Fruit fly (Drosophila melanogaster): ENCODE measurements around the gene squ.

The squ gene

DNA sequence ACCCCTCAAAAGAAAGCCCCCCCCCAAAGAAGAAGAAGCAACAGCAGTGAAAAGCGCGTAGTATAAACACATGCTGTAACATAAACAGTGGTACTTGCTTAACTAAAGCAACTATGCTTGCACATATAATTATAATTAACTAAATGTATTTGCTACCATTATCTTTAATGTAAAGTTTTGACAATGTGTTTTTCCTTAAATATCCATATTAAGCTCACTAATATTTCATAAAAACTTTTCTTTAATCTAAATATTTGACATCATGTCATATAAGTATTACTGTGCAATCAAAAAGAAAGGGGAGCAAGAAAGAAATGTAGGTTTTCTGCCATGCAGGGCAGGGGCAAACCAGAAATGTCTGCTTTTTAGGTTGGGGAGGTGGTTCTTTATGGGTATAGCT lies 36.9 kb downstream of the squ start:
- TF ChIP-seq dl (GFP tag; optimal IDR thresholded peaks at IDR 0.05; ENCODE audit: insufficient read depth in 1 of 2, partially characterized antibody in 2 of 2) (no peak), brk (GFP tag; optimal IDR thresholded peaks at IDR 0.05) (no peak), Dif (GFP tag; optimal IDR thresholded peaks at IDR 0.05; ENCODE audit: partially characterized antibody) (no peak), CG9705 (GFP tag; optimal IDR thresholded peaks at IDR 0.05) (no peak), N (GFP tag; optimal IDR thresholded peaks at IDR 0.05) (no peak), fru (GFP tag; optimal IDR thresholded peaks at IDR 0.05) (no peak), Jra (GFP tag; optimal IDR thresholded peaks at IDR 0.05) (no peak), Vsx2 (GFP tag; optimal IDR thresholded peaks at IDR 0.05; ENCODE audit: partially characterized antibody) (no peak), Hr83 (GFP tag; optimal IDR thresholded peaks at IDR 0.05; ENCODE audit: poor library complexity, severe bottlenecking) (no peak), sage (GFP tag; optimal IDR thresholded peaks at IDR 0.05) (no peak), sv (GFP tag; optimal IDR thresholded peaks at IDR 0.05) (no peak), rgr (GFP tag; optimal IDR thresholded peaks at IDR 0.05) (no peak), Myc (optimal IDR thresholded peaks at IDR 0.05) (no peak), pan (optimal IDR thresholded peaks at IDR 0.05) (no peak), usp (GFP tag; optimal IDR thresholded peaks at IDR 0.05) (no peak)

dm6 chr2L:16718446-16719173 lies 38.8 kb downstream of the squ start:
- no peak for TF ChIP-seq h (GFP tag; optimal IDR thresholded peaks at IDR 0.05)

DNA sequence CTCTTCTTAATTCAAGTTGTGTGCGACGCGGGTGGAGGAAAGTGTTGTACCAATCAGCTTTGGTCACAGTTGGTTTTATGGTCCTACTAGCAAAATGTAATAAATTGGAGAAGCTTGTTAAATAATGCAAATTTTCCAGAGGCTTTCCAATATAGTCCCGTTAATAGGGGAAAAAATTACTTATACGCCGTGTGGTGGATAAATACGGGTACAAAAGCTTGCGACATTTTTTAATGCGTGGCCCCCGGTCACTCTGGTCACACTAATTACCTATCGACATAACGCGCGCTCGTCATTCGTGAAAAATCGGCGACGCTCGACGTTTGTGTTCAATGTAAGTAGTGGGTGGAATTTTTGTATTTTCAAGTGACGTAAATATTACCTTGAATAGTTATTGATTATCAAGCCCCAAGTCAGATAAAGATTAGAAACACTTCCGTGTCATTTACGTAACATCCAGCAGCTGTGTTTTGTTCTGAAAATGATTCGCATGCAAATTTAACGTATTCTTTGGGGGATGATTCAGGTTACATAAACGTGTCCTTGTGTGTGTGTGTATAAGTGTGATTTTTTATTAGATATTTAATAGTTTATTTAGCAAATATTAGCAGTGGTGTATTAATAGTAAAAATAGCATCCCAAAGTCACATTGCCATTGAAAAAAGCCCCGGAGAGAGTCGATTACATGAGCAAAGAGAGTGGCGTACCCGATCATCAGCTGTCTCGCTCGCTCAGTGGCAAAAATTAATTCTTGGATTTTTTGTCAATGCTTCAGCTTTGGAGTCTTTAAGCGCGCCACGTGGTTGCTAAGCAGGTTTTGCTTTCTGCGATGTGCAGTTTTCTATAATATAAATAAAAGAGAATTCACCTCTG lies 40.0 kb downstream of the squ start, which contains the start of gene Cyt-c-p:
Cyt-c-p (plus strand) TSS at position 290 of the 873 bp plus-strand sequence.
- TF ChIP-seq h (GFP tag; optimal IDR thresholded peaks at IDR 0.05) (no peak), foxo (GFP tag; optimal IDR thresholded peaks at IDR 0.05) (peak in 1 of 2 experiments; percentile 28), Hr83 (GFP tag; optimal IDR thresholded peaks at IDR 0.05; ENCODE audit: poor library complexity, severe bottlenecking) (peak; percentile 28), Myc (optimal IDR thresholded peaks at IDR 0.05) (peak; percentile 19), fru (GFP tag; optimal IDR thresholded peaks at IDR 0.05) (no peak), HLH106 (tag; optimal IDR thresholded peaks at IDR 0.05) (peak; percentile 13), rgr (GFP tag; optimal IDR thresholded peaks at IDR 0.05) (peak; percentile 19), Vsx2 (GFP tag; optimal IDR thresholded peaks at IDR 0.05; ENCODE audit: partially characterized antibody) (no peak), Rel (GFP tag; optimal IDR thresholded peaks at IDR 0.05) (no peak), Rel (tag; optimal IDR thresholded peaks at IDR 0.05) (peak; percentile 83), br (GFP tag; optimal IDR thresholded peaks at IDR 0.05) (no peak), OdsH (GFP tag; optimal IDR thresholded peaks at IDR 0.05) (peak; percentile 19), N (GFP tag; optimal IDR thresholded peaks at IDR 0.05) (no peak), Mio (GFP tag; optimal IDR thresholded peaks at IDR 0.05) (no peak), Dif (GFP tag; optimal IDR thresholded peaks at IDR 0.05; ENCODE audit: partially characterized antibody) (peak; percentile 0)

dm6 chr2L:16720707-16721700 lies 41.1 kb downstream of the squ start:
- TF ChIP-seq GATAd (GFP tag; optimal IDR thresholded peaks at IDR 0.05): peak; percentile 91
- peak; percentile 93 for TF ChIP-seq sv (GFP tag; optimal IDR thresholded peaks at IDR 0.05)
- no peak for TF ChIP-seq Myc (optimal IDR thresholded peaks at IDR 0.05)
- peak; percentile 97 for TF ChIP-seq ey (GFP tag; optimal IDR thresholded peaks at IDR 0.05)
- TF ChIP-seq pan (optimal IDR thresholded peaks at IDR 0.05): no peak
- peak; percentile 64 for TF ChIP-seq Dfd (GFP tag; optimal IDR thresholded peaks at IDR 0.05)
- peak; percentile 97 for TF ChIP-seq Hnf4 (GFP tag; optimal IDR thresholded peaks at IDR 0.05)
- TF ChIP-seq Hr78 (GFP tag; optimal IDR thresholded peaks at IDR 0.05): no peak
- TF ChIP-seq fru (GFP tag; optimal IDR thresholded peaks at IDR 0.05): peak; percentile 96
- peak; percentile 86 for TF ChIP-seq woc (GFP tag; optimal IDR thresholded peaks at IDR 0.05)
- no peak for TF ChIP-seq jim (GFP tag; optimal IDR thresholded peaks at IDR 0.05)
- peak; percentile 96 for TF ChIP-seq Jra (GFP tag; optimal IDR thresholded peaks at IDR 0.05)
- TF ChIP-seq sage (GFP tag; optimal IDR thresholded peaks at IDR 0.05): peak; percentile 94
- TF ChIP-seq Sp1 (GFP tag; optimal IDR thresholded peaks at IDR 0.05): peak; percentile 96
- peak; percentile 92 for TF ChIP-seq br (GFP tag; optimal IDR thresholded peaks at IDR 0.05)
- no peak for TF ChIP-seq CrebA (GFP tag; optimal IDR thresholded peaks at IDR 0.05; ENCODE audit: borderline replicate concordance)
- TF ChIP-seq N (GFP tag; optimal IDR thresholded peaks at IDR 0.05): no peak
- no peak for TF ChIP-seq lola (GFP tag; optimal IDR thresholded peaks at IDR 0.05)
- peak; percentile 25 for TF ChIP-seq Hr83 (GFP tag; optimal IDR thresholded peaks at IDR 0.05; ENCODE audit: poor library complexity, severe bottlenecking)
- peak; percentile 87 for TF ChIP-seq CG32264 (GFP tag; optimal IDR thresholded peaks at IDR 0.05)
- TF ChIP-seq dsf (GFP tag; optimal IDR thresholded peaks at IDR 0.05; ENCODE audit: borderline replicate concordance): peak; percentile 87
- TF ChIP-seq HLH106 (tag; optimal IDR thresholded peaks at IDR 0.05): peak; percentile 96
- peak; percentile 95 for TF ChIP-seq psq (GFP tag; optimal IDR thresholded peaks at IDR 0.05)
- TF ChIP-seq h (GFP tag; optimal IDR thresholded peaks at IDR 0.05): peak; percentile 98
- TF ChIP-seq Rel (GFP tag; optimal IDR thresholded peaks at IDR 0.05): peak; percentile 85
- peak; percentile 93 for TF ChIP-seq Rel (tag; optimal IDR thresholded peaks at IDR 0.05)
- peak; percentile 38 for TF ChIP-seq Mio (GFP tag; optimal IDR thresholded peaks at IDR 0.05)

Data from whole organism, wandering third instar larva.